Worm (Caenorhabditis elegans) whole organism, L1 larva: Measurements from ENCODE around the gene vha-1.
A peak's percentile ranks its signal among the peaks of the same experiment; 100 is the strongest.

Experiments
- C04F5.9 ChIP-seq: sonication (generic microtip); optimal IDR thresholded peaks from 2 replicates; lab custom pipeline; 2016; ENCODE audit warnings: missing genetic modification characterization, missing compliant biosample characterization
- aha-1 ChIP-seq: fragments of 150-350 bp; optimal IDR thresholded peaks from 2 replicates; lab custom pipeline; 2014; ENCODE audit warnings: missing biosample characterization, missing genetic modification characterization
- alr-1 ChIP-seq: fragments of 200-800 bp; sonication (Bioruptor generic); optimal IDR thresholded peaks from 2 replicates; lab custom pipeline; 2018; ENCODE audit warnings: borderline replicate concordance, mild to moderate bottlenecking, missing genetic modification characterization, missing compliant biosample characterization
- ceh-63 ChIP-seq: fragments of 200-800 bp; sonication (Bioruptor generic); optimal IDR thresholded peaks from 2 replicates; lab custom pipeline; 2018; ENCODE audit warnings: mild to moderate bottlenecking, missing genetic modification characterization, missing compliant biosample characterization
- ceh-88 ChIP-seq: fragments of 200-800 bp; sonication (Bioruptor generic); IDR thresholded peaks from 2 replicates; pipeline ENCODE4 v1.3.6; 2022; ENCODE audit warnings: missing genetic modification characterization, missing compliant biosample characterization
- ces-1 ChIP-seq: fragments of 150-350 bp; optimal IDR thresholded peaks from 2 replicates; lab custom pipeline; 2014; ENCODE audit warnings: missing biosample characterization, missing genetic modification reagents, missing genetic modification characterization
- efl-1 ChIP-seq, 4 experiments: fragments of 150-350 bp; optimal IDR thresholded peaks in 3 of 4; peaks in 1 of 4; 1 replicate in 1 of 4; 2 replicates in 3 of 4; lab custom pipeline; 2014; ENCODE audit warnings: missing biosample characterization in 2 of 4, missing genetic modification characterization in 2 of 4, missing genetic modification reagents in 2 of 4
- efl-3 ChIP-seq: fragments of 200-800 bp; sonication (Bioruptor generic); optimal IDR thresholded peaks from 2 replicates; lab custom pipeline; 2018; ENCODE audit warnings: mild to moderate bottlenecking, missing genetic modification characterization, missing compliant biosample characterization
- elt-2 ChIP-seq: sonication (generic microtip); optimal IDR thresholded peaks from 2 replicates; lab custom pipeline; 2016; ENCODE audit warnings: missing genetic modification characterization, mild to moderate bottlenecking, inconsistent platforms, missing compliant biosample characterization, missing genetic modification reagents
- fkh-10 ChIP-seq: sonication (generic microtip); optimal IDR thresholded peaks from 2 replicates; lab custom pipeline; 2017; ENCODE audit warnings: missing biosample characterization, missing genetic modification reagents, missing genetic modification characterization
- fkh-4 ChIP-seq: sonication (generic microtip); optimal IDR thresholded peaks from 2 replicates; lab custom pipeline; 2016; ENCODE audit warnings: missing compliant biosample characterization, missing genetic modification characterization, borderline replicate concordance
- grh-1 ChIP-seq: fragments of 200-800 bp; sonication (Bioruptor generic); IDR thresholded peaks from 2 replicates; pipeline ENCODE4 v1.3.6; 2022; ENCODE audit warnings: missing genetic modification reagents, missing genetic modification characterization, missing compliant biosample characterization
- irx-1 ChIP-seq: sonication (generic microtip); optimal IDR thresholded peaks from 2 replicates; lab custom pipeline; 2016; ENCODE audit warnings: missing genetic modification characterization, missing compliant biosample characterization
- jun-1 ChIP-seq: fragments of 150-350 bp; optimal IDR thresholded peaks from 2 replicates; lab custom pipeline; 2014; ENCODE audit warnings: missing biosample characterization, missing genetic modification reagents, missing genetic modification characterization
- lin-13 ChIP-seq: fragments of 150-350 bp; optimal IDR thresholded peaks from 2 replicates; lab custom pipeline; 2014; ENCODE audit warnings: missing biosample characterization, missing genetic modification reagents, missing genetic modification characterization
- lin-35 ChIP-seq, 2 experiments: fragments of 150-350 bp; optimal IDR thresholded peaks; 2 replicates each; lab custom pipeline; 2014; ENCODE audit warnings: missing biosample characterization in 2 of 2, missing genetic modification characterization in 2 of 2, missing genetic modification reagents in 2 of 2
- lin-39 ChIP-seq: fragments of 150-350 bp; optimal IDR thresholded peaks from 2 replicates; lab custom pipeline; 2014; ENCODE audit warnings: missing biosample characterization, missing genetic modification reagents, missing genetic modification characterization
- lir-3 ChIP-seq: sonication (generic microtip); optimal IDR thresholded peaks from 2 replicates; lab custom pipeline; 2016; ENCODE audit warnings: mild to moderate bottlenecking, missing genetic modification characterization, moderate library complexity, missing compliant biosample characterization; ENCODE audit not compliant: poor library complexity
- lsy-2 ChIP-seq, 2 experiments: fragments of 150-350 bp; optimal IDR thresholded peaks; 2 replicates each; lab custom pipeline; 2014; ENCODE audit warnings: missing biosample characterization in 2 of 2, missing genetic modification characterization in 2 of 2
- mep-1 ChIP-seq: fragments of 150-350 bp; optimal IDR thresholded peaks from 2 replicates; lab custom pipeline; 2014; ENCODE audit warnings: missing biosample characterization, missing genetic modification characterization
- nhr-11 ChIP-seq: fragments of 150-350 bp; optimal IDR thresholded peaks from 2 replicates; lab custom pipeline; 2014; ENCODE audit warnings: missing biosample characterization, missing genetic modification characterization
- nhr-19 ChIP-seq: fragments of 200-800 bp; sonication (Bioruptor generic); conservative IDR thresholded peaks from 2 replicates; pipeline ENCODE4 v1.3.6; 2022; ENCODE audit warnings: missing genetic modification characterization, missing compliant biosample characterization
- nhr-20 ChIP-seq: sonication (generic microtip); optimal IDR thresholded peaks from 2 replicates; lab custom pipeline; 2016; ENCODE audit warnings: mild to moderate bottlenecking, missing genetic modification characterization, missing compliant biosample characterization
- nhr-28 ChIP-seq: fragments of 150-350 bp; optimal IDR thresholded peaks from 2 replicates; lab custom pipeline; 2014; ENCODE audit warnings: missing biosample characterization, missing genetic modification characterization
- nhr-47 ChIP-seq: sonication (generic microtip); optimal IDR thresholded peaks from 2 replicates; lab custom pipeline; 2016; ENCODE audit warnings: mild to moderate bottlenecking, missing genetic modification characterization, moderate library complexity, missing compliant biosample characterization
- nhr-76 ChIP-seq: sonication (generic microtip); optimal IDR thresholded peaks from 2 replicates; lab custom pipeline; 2017; ENCODE audit warnings: missing biosample characterization, missing genetic modification characterization
- nhr-84 ChIP-seq: sonication (generic microtip); optimal IDR thresholded peaks from 2 replicates; lab custom pipeline; 2017; ENCODE audit warnings: missing biosample characterization, missing genetic modification characterization
- nhr-90 ChIP-seq: sonication (generic microtip); optimal IDR thresholded peaks from 2 replicates; lab custom pipeline; 2016; ENCODE audit warnings: mild to moderate bottlenecking, missing genetic modification characterization, missing compliant biosample characterization; ENCODE audit not compliant: poor library complexity
- pax-3 ChIP-seq: fragments of 200-800 bp; sonication (Bioruptor generic); optimal IDR thresholded peaks from 2 replicates; lab custom pipeline; 2018; ENCODE audit warnings: mild to moderate bottlenecking, missing genetic modification characterization, moderate library complexity, missing compliant biosample characterization
- pqm-1 ChIP-seq: sonication (generic microtip); optimal IDR thresholded peaks from 3 replicates; lab custom pipeline; 2017; ENCODE audit warnings: missing biosample characterization, missing genetic modification characterization
- rnt-1 ChIP-seq: sonication (generic microtip); optimal IDR thresholded peaks from 2 replicates; lab custom pipeline; 2016; ENCODE audit warnings: mild to moderate bottlenecking, missing genetic modification characterization, moderate library complexity, missing compliant biosample characterization
- snu-23 ChIP-seq: sonication (generic microtip); optimal IDR thresholded peaks from 2 replicates; lab custom pipeline; 2016; ENCODE audit warnings: missing genetic modification characterization, missing compliant biosample characterization
- sptf-1 ChIP-seq: fragments of 150-350 bp; optimal IDR thresholded peaks from 2 replicates; lab custom pipeline; 2014; ENCODE audit warnings: missing biosample characterization, missing genetic modification characterization
- swsn-7 ChIP-seq: sonication (generic microtip); optimal IDR thresholded peaks from 2 replicates; lab custom pipeline; 2016; ENCODE audit warnings: missing genetic modification characterization, missing compliant biosample characterization
- tbx-2 ChIP-seq: sonication (generic microtip); optimal IDR thresholded peaks from 2 replicates; lab custom pipeline; 2016; ENCODE audit warnings: missing genetic modification characterization, missing compliant biosample characterization
- tlp-1 ChIP-seq: fragments of 150-350 bp; optimal IDR thresholded peaks from 2 replicates; lab custom pipeline; 2014; ENCODE audit warnings: missing biosample characterization, missing genetic modification characterization
- unc-130 ChIP-seq: fragments of 150-350 bp; optimal IDR thresholded peaks from 2 replicates; lab custom pipeline; 2017; ENCODE audit warnings: missing biosample characterization, missing genetic modification characterization, inconsistent platforms
- unc-30 ChIP-seq: sonication (generic microtip); optimal IDR thresholded peaks from 2 replicates; lab custom pipeline; 2017; ENCODE audit warnings: missing biosample characterization, missing genetic modification characterization
- unc-62 ChIP-seq: fragments of 150-350 bp; optimal IDR thresholded peaks from 2 replicates; lab custom pipeline; 2014; ENCODE audit warnings: missing biosample characterization, missing genetic modification reagents, missing genetic modification characterization
- zag-1 ChIP-seq: fragments of 150-350 bp; optimal IDR thresholded peaks from 2 replicates; lab custom pipeline; 2014; ENCODE audit warnings: missing biosample characterization, missing genetic modification characterization
- ztf-11 ChIP-seq, 2 experiments: sonication (generic microtip); optimal IDR thresholded peaks; 2 replicates each; lab custom pipeline; 2016 to 2017; ENCODE audit warnings: missing genetic modification characterization in 2 of 2, missing biosample characterization in 1 of 2, missing compliant biosample characterization in 1 of 2

Gene vha-1

ce11 chrIII:9783133-9783590, 2.1 kb downstream of the vha-1 start (continued):
- no peak for TF ChIP-seq fkh-4

ce11 chrIII:9786776-9787175, 5.7 kb downstream of the vha-1 start:
- peak; percentile 56 for TF ChIP-seq elt-2
- peak in 1 of 2 experiments; percentile 15 for TF ChIP-seq lin-35 (GFP tag; optimal IDR thresholded peaks at IDR 0.05; lab: Kevin White, UChicago)
- TF ChIP-seq nhr-19 (GFP tag; lab: Robert Waterston, UW) = no peak
- TF ChIP-seq nhr-47 = no peak

ce11 chrIII:9789083-9789482, 8.0 kb downstream of the vha-1 start:
- TF ChIP-seq ztf-11 (tag; optimal IDR thresholded peaks at IDR 0.05; lab: Kevin White, UChicago) = no peak
- TF ChIP-seq efl-1 (optimal IDR thresholded peaks at IDR 0.05; lab: Kevin White, UChicago) = no peak
- peak in 1 of 2 experiments; percentile 51 for TF ChIP-seq efl-1 (GFP tag; optimal IDR thresholded peaks at IDR 0.05 in 1 of 2; lab: Kevin White, UChicago)

- TF ChIP-seq lin-39 (tag; lab: Kevin White, UChicago) (no peak), unc-62 (GFP tag; lab: Kevin White, UChicago) (no peak), nhr-28 (tag; lab: Kevin White, UChicago) (no peak), grh-1 (GFP tag; lab: Robert Waterston, UW) (no peak), nhr-11 (tag; lab: Kevin White, UChicago) (no peak), swsn-7 (tag; lab: Kevin White, UChicago) (no peak), ces-1 (GFP tag; lab: Kevin White, UChicago) (no peak), pax-3 (tag; lab: Kevin White, UChicago) (no peak), tbx-2 (tag; lab: Kevin White, UChicago) (no peak), unc-130 (no peak), zag-1 (tag; lab: Kevin White, UChicago) (no peak), lsy-2 (tag; optimal IDR thresholded peaks at IDR 0.05; lab: Kevin White, UChicago) (no peak), tlp-1 (tag; lab: Kevin White, UChicago) (no peak)
- TF ChIP-seq, all 84 proteins: peak for 0
Measured at ce11 chrIII:9789607-9790073, 8.6 kb downstream of the vha-1 start, which contains the start of gene R10E11.5. Gene R10E11.5 (minus strand): TSS chrIII:9789657.

ce11 chrIII:9793592-9794417, 12.8 kb downstream of the vha-1 start, which contains the start of the genes R10E11.9 and mcm-6:
Gene R10E11.9 (minus strand): TSS chrIII:9793642.
Gene mcm-6 (plus strand): TSS chrIII:9794367.
- TF ChIP-seq fkh-10 (GFP tag; lab: Kevin White, UChicago) (no peak), ceh-88 (GFP tag; lab: Robert Waterston, UW) (no peak), lir-3 (tag; lab: Kevin White, UChicago) (no peak), fkh-4 (no peak), elt-2 (no peak), snu-23 (GFP tag; lab: Kevin White, UChicago) (peak; percentile 35), lin-13 (GFP tag; lab: Kevin White, UChicago) (peak; percentile 26), jun-1 (tag; lab: Kevin White, UChicago) (no peak), pqm-1 (tag; lab: Kevin White, UChicago) (no peak), ceh-63 (no peak), mep-1 (tag; lab: Kevin White, UChicago) (peak; percentile 63), sptf-1 (tag; lab: Kevin White, UChicago) (no peak), nhr-90 (tag; lab: Kevin White, UChicago) (peak; percentile 22), nhr-76 (no peak), irx-1 (tag; lab: Kevin White, UChicago) (no peak), efl-3 (GFP tag; lab: Kevin White, UChicago) (no peak), lin-39 (tag; lab: Kevin White, UChicago) (no peak), nhr-84 (tag; lab: Kevin White, UChicago) (no peak), pax-3 (tag; lab: Kevin White, UChicago) (no peak), ces-1 (GFP tag; lab: Kevin White, UChicago) (no peak), zag-1 (tag; lab: Kevin White, UChicago) (no peak), aha-1 (no peak), unc-30 (tag; lab: Kevin White, UChicago) (no peak), alr-1 (tag; lab: Kevin White, UChicago) (no peak), C04F5.9 (tag; lab: Kevin White, UChicago) (no peak), nhr-47 (no peak), nhr-19 (GFP tag; lab: Robert Waterston, UW) (no peak), tbx-2 (tag; lab: Kevin White, UChicago) (no peak), rnt-1 (no peak), nhr-20 (tag; lab: Kevin White, UChicago) (peak; percentile 42)
